Worm (Caenorhabditis elegans): ENCODE data around the gene R06B10.7.

DNA sequence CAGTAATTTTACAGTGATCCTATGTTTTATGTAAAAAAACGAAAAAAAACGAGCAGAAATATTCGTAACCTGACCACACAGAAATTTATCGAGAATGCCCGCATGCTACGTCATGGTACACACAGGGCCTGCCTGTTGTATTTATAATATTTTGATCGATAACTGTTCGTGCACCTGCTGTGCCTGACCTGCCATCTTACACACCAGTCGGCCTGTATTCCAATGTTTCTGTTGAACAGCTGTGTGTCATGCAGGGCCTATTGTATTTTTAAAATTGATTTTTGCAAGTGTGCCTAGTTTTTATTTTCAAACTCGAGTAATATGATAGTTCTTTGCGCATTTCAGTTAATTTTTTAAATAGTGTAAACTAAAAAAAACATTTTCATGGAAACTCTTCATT lies 34.9 kb downstream of the R06B10.7 start:
- TF ChIP-seq unc-39 (tag; optimal IDR thresholded peaks at IDR 0.05) (no peak), sem-2 (GFP tag; optimal IDR thresholded peaks at IDR 0.05) (no peak), pha-4 (tag; optimal IDR thresholded peaks at IDR 0.05) (no peak), sptf-1 (tag; optimal IDR thresholded peaks at IDR 0.05) (no peak)

Measured in whole organism, mixed stage, embryonic.